Worm (Caenorhabditis elegans) whole organism, L3 larva: ENCODE results near the gene myo-6.

Source experiments
- ama-1 ChIP-seq: fragments of 150-350 bp; optimal IDR thresholded peaks from 2 replicates; lab custom pipeline; 2018
- ceh-28 ChIP-seq: fragments of 150-350 bp; optimal IDR thresholded peaks from 2 replicates; lab custom pipeline; 2014; ENCODE audit warnings: missing biosample characterization, missing genetic modification reagents, missing genetic modification characterization
- ceh-82 ChIP-seq: fragments of 150-350 bp; optimal IDR thresholded peaks from 2 replicates; lab custom pipeline; 2014; ENCODE audit warnings: missing biosample characterization, missing genetic modification characterization
- fos-1 ChIP-seq: fragments of 150-350 bp; optimal IDR thresholded peaks from 2 replicates; lab custom pipeline; 2014; ENCODE audit warnings: missing biosample characterization, missing genetic modification characterization
- lin-15B ChIP-seq: fragments of 150-350 bp; optimal IDR thresholded peaks from 2 replicates; lab custom pipeline; 2014; ENCODE audit warnings: missing biosample characterization, missing genetic modification characterization
- mdl-1 ChIP-seq: fragments of 150-350 bp; optimal IDR thresholded peaks from 2 replicates; lab custom pipeline; 2014; ENCODE audit warnings: missing biosample characterization, missing genetic modification characterization
- nhr-11 ChIP-seq: fragments of 150-350 bp; optimal IDR thresholded peaks from 2 replicates; lab custom pipeline; 2014; ENCODE audit warnings: missing biosample characterization, missing genetic modification characterization
- nhr-237 ChIP-seq: fragments of 150-350 bp; optimal IDR thresholded peaks from 2 replicates; lab custom pipeline; 2014; ENCODE audit warnings: missing biosample characterization, missing genetic modification characterization
- pha-4 ChIP-seq: fragments of 150-350 bp; optimal IDR thresholded peaks from 2 replicates; lab custom pipeline; 2014; ENCODE audit warnings: missing biosample characterization, missing genetic modification reagents, missing genetic modification characterization
- snpc-4 ChIP-seq: fragments of 150-350 bp; optimal IDR thresholded peaks from 2 replicates; lab custom pipeline; 2014; ENCODE audit warnings: missing biosample characterization, missing genetic modification characterization
- tbx-2 ChIP-seq: sonication (generic microtip); optimal IDR thresholded peaks from 2 replicates; lab custom pipeline; 2016; ENCODE audit warnings: mild to moderate bottlenecking, missing genetic modification characterization, missing compliant biosample characterization
- unc-62 ChIP-seq: fragments of 150-350 bp; sonication (generic microtip); optimal IDR thresholded peaks from 4 replicates; lab custom pipeline; 2014; ENCODE audit warnings: missing biosample characterization, missing genetic modification reagents, missing genetic modification characterization
- zag-1 ChIP-seq: fragments of 150-350 bp; optimal IDR thresholded peaks from 2 replicates; lab custom pipeline; 2014; ENCODE audit warnings: missing biosample characterization, missing genetic modification characterization

ce11 chrIII:13376304-13376760 is 33.3 kb upstream of the myo-6 start, which contains the start of gene lis-1:
- TF ChIP-seq ama-1, result no peak
- no peak for TF ChIP-seq nhr-237
- TF ChIP-seq ceh-28 (tag; lab: Kevin White, UChicago), result no peak
- no peak for TF ChIP-seq mdl-1 (tag; lab: Kevin White, UChicago)
- no peak for TF ChIP-seq nhr-11 (tag; lab: Kevin White, UChicago)
- no peak for TF ChIP-seq lin-15B (tag; lab: Kevin White, UChicago)
- no peak for TF ChIP-seq tbx-2
- no peak for TF ChIP-seq zag-1
- TF ChIP-seq unc-62 (GFP tag; lab: Kevin White, UChicago), result no peak
- no peak for TF ChIP-seq snpc-4
- no peak for TF ChIP-seq pha-4 (tag; lab: Kevin White, UChicago)
- TF ChIP-seq ceh-82 (tag; lab: Kevin White, UChicago), result no peak
- no peak for TF ChIP-seq fos-1 (tag; lab: Kevin White, UChicago)
